Fruit fly (Drosophila melanogaster): Measurements from ENCODE around the gene Osi7.

Osi7 gene

dm6 chr3R:6291437-6291836 lies 42.6 kb downstream of the Osi7 start, which contains the start of gene Osi13:
Gene Osi13, plus strand, starts transcription at chr3R:6291737.
- no peak for TF ChIP-seq noc (tag; optimal IDR thresholded peaks at IDR 0.05)

DNA sequence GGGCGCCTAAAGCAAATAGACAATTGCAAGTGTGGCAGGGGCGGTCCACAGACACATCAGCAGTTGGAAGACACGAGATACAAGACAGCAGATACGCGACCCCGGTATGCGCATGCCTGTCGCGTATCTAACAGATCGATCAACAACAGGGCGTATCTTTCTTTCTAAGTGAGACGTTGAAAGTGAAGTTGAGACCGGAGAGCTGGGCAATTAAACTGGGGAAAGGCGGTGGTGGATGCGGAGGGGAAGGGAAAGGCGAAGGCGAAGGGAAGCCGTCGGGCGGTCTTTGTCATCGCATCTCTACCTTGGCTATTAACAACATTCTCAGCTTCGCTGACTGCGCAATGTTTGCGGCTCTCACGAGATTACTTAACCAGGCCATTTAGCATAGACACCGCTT lies 45.3 kb downstream of the Osi7 start:
- no peak for TF ChIP-seq noc (tag; optimal IDR thresholded peaks at IDR 0.05)

dm6 chr3R:6297164-6297563 lies 48.4 kb downstream of the Osi7 start:
- no peak for TF ChIP-seq noc (tag; optimal IDR thresholded peaks at IDR 0.05)

DNA sequence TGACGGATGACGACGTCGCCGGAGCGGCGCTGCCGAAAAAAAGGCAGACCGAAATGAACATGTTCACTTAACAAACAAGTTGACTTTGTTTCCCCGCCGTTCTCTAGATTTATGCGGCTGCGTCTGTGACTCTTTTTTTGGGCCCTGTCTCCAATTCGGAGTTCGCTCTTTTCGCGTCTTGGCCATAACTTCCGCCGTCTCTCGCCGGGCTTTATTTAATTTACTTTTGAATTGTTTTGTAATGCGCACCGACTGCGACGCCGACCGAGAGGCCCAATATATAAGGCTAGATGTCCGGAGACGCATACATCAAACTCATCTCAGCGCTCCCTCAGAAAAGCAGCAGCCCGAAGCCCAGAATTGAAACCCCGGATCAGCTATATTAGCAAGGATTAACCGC lies 50.0 kb downstream of the Osi7 start, which contains the start of gene Osi14:
TSS of gene Osi14 (plus strand) at position 301 of the 400 bp plus-strand sequence.
- TF ChIP-seq noc (tag; optimal IDR thresholded peaks at IDR 0.05) = no peak

Data from whole organism, larva.